Worm (Caenorhabditis elegans) whole organism, L4/young adult: Measurements from ENCODE around the gene M02D8.7.

ENCODE experiments used
- W03F9.2 ChIP-seq: fragments of 150-350 bp; optimal IDR thresholded peaks from 2 replicates; lab custom pipeline; 2014; ENCODE audit warnings: missing biosample characterization, missing genetic modification characterization
- dao-5 ChIP-seq: sonication (generic microtip); optimal IDR thresholded peaks from 2 replicates; lab custom pipeline; 2016; ENCODE audit warnings: missing genotype, missing genetic modification characterization, moderate library complexity, missing compliant biosample characterization
- him-1 ChIP-seq: sonication (generic microtip); optimal IDR thresholded peaks from 2 replicates; lab custom pipeline; 2016; ENCODE audit warnings: missing genotype, missing genetic modification reagents, missing genetic modification characterization, missing compliant biosample characterization

The M02D8.7 gene

DNA sequence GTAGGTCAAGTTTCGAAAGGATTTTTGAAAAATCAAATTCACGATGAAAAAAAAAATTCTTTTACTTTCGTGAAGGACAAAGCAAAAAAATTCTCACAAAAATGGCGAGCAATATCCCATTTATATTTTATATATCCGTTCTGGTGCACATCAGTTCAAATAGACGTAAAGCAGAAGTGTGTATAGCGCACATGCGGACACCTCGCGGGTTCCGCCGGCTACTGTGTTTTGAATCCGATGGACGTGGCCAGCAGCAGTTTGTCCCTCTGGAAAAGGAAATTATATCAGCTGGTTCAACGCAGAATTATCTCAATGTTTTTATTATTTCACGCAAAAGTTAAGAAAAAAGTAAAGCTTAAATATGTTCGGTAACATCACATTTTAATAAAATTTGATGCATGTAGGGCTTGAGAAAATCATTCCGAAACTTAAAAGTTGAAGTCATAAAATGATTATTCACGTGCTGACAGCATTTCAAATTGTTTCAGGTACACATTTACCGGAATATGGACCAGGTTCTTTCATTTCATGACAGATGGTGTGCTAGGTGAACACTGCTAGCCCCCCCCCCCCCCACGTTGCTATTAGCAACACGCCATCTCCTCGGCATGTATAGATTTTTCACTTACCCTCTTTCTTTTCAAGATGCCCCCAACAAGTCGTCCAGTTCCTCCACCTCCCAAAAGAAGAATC lies 39.0 kb downstream of the M02D8.7 start, which contains the start of gene jbts-14:
Gene jbts-14, plus strand, starts transcription at position 643 of the 693 bp plus-strand sequence.
- TF ChIP-seq W03F9.2 (tag; lab: Kevin White, UChicago) (no peak), him-1 (tag; lab: Kevin White, UChicago) (no peak), dao-5 (tag; lab: Kevin White, UChicago) (no peak)

DNA sequence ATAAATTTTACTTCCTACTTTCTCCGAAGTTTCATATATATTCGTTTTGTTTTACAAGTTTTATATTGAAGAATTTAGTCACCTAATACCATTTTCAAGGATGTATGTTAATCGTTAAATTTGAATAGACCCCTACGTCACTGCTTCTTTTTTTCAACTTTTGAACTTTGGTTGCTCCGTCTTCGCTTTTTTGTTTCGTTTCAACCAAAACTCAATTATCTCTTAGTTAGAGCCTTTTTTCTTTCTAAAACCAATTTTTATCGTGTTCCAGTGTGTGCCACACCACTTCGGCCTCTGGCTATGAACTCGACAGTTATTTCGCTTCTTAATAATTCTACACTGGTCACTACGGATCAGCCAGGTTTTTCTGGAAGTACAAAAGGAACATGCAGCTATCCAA lies 45.3 kb downstream of the M02D8.7 start, which contains the start of gene frpr-8:
Gene frpr-8, plus strand, starts transcription at position 301 of the 400 bp plus-strand sequence.
- no peak for TF ChIP-seq him-1 (tag; lab: Kevin White, UChicago)
- TF ChIP-seq W03F9.2 (tag; lab: Kevin White, UChicago): no peak
- TF ChIP-seq dao-5 (tag; lab: Kevin White, UChicago): no peak
